Comparison of ENCODE assay signal across 1 fruit fly cellular context in the genomic region with DNA sequence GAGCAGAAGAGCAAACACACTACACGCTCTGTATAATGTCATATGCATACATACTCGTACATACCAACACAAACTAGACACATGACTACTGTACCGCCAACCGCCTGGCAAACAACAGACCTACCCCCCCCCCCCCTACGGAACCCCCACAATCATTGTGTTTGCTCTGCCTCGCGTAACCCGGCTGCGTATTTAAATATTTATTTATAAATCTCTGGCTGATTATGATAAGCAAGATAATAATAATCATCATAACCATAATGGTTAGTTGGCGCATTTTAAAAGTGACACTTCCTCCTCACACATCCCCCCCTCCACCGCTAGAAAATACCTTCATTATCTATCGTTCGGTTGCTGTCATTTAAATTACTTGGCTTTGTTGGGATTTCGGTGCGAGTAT.
TF ChIP-seq lines count a peak whose summit lies in the region.

No protein-coding gene starts in this region.

TF ChIP-seq in whole organism, embryonic, 481 proteins besides CTCF, POLR2A, EP300 and RAD21 (continued from another document):
- TF ChIP-seq nom (GFP tag; optimal IDR thresholded peaks at IDR 0.05; lab: Kevin White, UChicago) (peak; percentile 3), Ada2b (GFP tag; IDR thresholded peaks at IDR 0.05; lab: Robert Waterston, UW) (no peak), pum (GFP tag; optimal IDR thresholded peaks at IDR 0.05; lab: Kevin White, UChicago) (no peak), gro (GFP tag; optimal IDR thresholded peaks at IDR 0.05; lab: Kevin White, UChicago) (peak; percentile 40), Chrac-16 (GFP tag; optimal IDR thresholded peaks at IDR 0.05; lab: Kevin White, UChicago) (no peak), CG2120 (GFP tag; optimal IDR thresholded peaks at IDR 0.05; lab: Kevin White, UChicago) (peak; percentile 18), her (GFP tag; optimal IDR thresholded peaks at IDR 0.05; lab: Kevin White, UChicago) (no peak), Antp (GFP tag; optimal IDR thresholded peaks at IDR 0.05; lab: Kevin White, UChicago) (no peak), az2 (GFP tag; optimal IDR thresholded peaks at IDR 0.05; lab: Kevin White, UChicago) (no peak), CG14710 (tag; optimal IDR thresholded peaks at IDR 0.05; lab: Kevin White, UChicago) (peak; percentile 21), CG15011 (GFP tag; optimal IDR thresholded peaks at IDR 0.05; lab: Kevin White, UChicago) (peak; percentile 71), vfl (GFP tag; optimal IDR thresholded peaks at IDR 0.05; lab: Kevin White, UChicago) (no peak), CG10654 (GFP tag; optimal IDR thresholded peaks at IDR 0.05; lab: Kevin White, UChicago) (no peak), zf30C (GFP tag; optimal IDR thresholded peaks at IDR 0.05; lab: Kevin White, UChicago) (no peak), Deaf1 (tag; optimal IDR thresholded peaks at IDR 0.05; lab: Kevin White, UChicago) (no peak), abd-A (tag; optimal IDR thresholded peaks at IDR 0.05; lab: Kevin White, UChicago) (peak; percentile 76), gsb-n (tag; optimal IDR thresholded peaks at IDR 0.05; lab: Kevin White, UChicago) (peak; percentile 54)
